Fruit fly (Drosophila melanogaster): ENCODE measurements around the gene Eig71Ea.

Eig71Ea gene

DNA sequence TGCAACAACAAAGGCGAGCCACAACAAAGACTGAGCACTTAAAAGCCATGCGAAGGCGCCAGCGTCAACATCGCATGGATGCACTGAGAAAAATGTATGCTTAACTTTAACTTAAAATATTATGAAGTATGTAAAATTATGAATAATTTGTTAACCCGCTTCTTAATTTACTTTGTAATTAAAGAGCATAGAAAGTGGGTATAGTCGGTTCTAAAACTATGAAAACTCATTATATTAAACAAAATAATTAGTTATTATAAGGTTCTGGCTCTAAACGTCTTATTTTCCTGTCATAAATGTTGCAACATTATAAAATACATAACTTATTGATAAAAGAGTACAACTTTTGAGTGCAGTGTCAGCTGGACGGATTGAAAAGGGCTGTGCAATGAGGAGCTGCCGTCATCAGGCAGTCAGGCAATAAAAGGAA, 7.9 kb downstream of the Eig71Ea start (continued):
- TF ChIP-seq eg (GFP tag; IDR thresholded peaks at IDR 0.05) = no peak
- peak; percentile 64 for TF ChIP-seq topi (GFP tag; optimal IDR thresholded peaks at IDR 0.05)
- peak; percentile 29 for TF ChIP-seq CG6808 (GFP tag; optimal IDR thresholded peaks at IDR 0.05)
- TF ChIP-seq CG11294 (GFP tag; IDR thresholded peaks at IDR 0.05) = no peak
- peak; percentile 53 for TF ChIP-seq Sox102F (GFP tag; optimal IDR thresholded peaks at IDR 0.05)
- peak; percentile 38; the same call in 1 of the 3 replicates for TF ChIP-seq CG8119 (GFP tag; IDR thresholded peaks at IDR 0.05)
- TF ChIP-seq CG11762 (GFP tag; optimal IDR thresholded peaks at IDR 0.05; ENCODE audit: insufficient read depth) = peak; percentile 43
- TF ChIP-seq CG32006 (GFP tag; optimal IDR thresholded peaks at IDR 0.05) = peak; percentile 51
- peak; percentile 38 for TF ChIP-seq CG31627 (GFP tag; optimal IDR thresholded peaks at IDR 0.05)
- peak in 1 of 2 experiments; percentile 51 for TF ChIP-seq ss (GFP tag; optimal IDR thresholded peaks at IDR 0.05)
- TF ChIP-seq Eip78C (GFP tag) = peak; percentile 75
- TF ChIP-seq spab (GFP tag; optimal IDR thresholded peaks at IDR 0.05) = peak; percentile 29
- TF ChIP-seq pdm3 (GFP tag; optimal IDR thresholded peaks at IDR 0.05) = peak; percentile 44
- peak; percentile 23 for TF ChIP-seq CG34406 (GFP tag; optimal IDR thresholded peaks at IDR 0.05)
- peak; percentile 65 for TF ChIP-seq Met (GFP tag; optimal IDR thresholded peaks at IDR 0.05)
- TF ChIP-seq svp (GFP tag) = peak; percentile 73
- peak; percentile 17 for TF ChIP-seq dsx (GFP tag; optimal IDR thresholded peaks at IDR 0.05; ENCODE audit: poor library complexity, severe bottlenecking)
- peak; percentile 31 for TF ChIP-seq acj6 (GFP tag; optimal IDR thresholded peaks at IDR 0.05)
- TF ChIP-seq Lpt (GFP tag; optimal IDR thresholded peaks at IDR 0.05) = peak; percentile 32
- TF ChIP-seq fkh (GFP tag; optimal IDR thresholded peaks at IDR 0.05) = no peak
- TF ChIP-seq CG6276 (GFP tag; optimal IDR thresholded peaks at IDR 0.05) = no peak
- TF ChIP-seq CG3919 (GFP tag; optimal IDR thresholded peaks at IDR 0.05) = peak; percentile 63
- TF ChIP-seq Ets21C (GFP tag; optimal IDR thresholded peaks at IDR 0.05) = peak; percentile 3
- TF ChIP-seq Blimp-1 (GFP tag; optimal IDR thresholded peaks at IDR 0.05) = peak; percentile 49
- TF ChIP-seq net (GFP tag; optimal IDR thresholded peaks at IDR 0.05) = peak; percentile 5
- TF ChIP-seq CG16779 (tag; optimal IDR thresholded peaks at IDR 0.05) = no peak
- no peak for TF ChIP-seq Hr38 (GFP tag; optimal IDR thresholded peaks at IDR 0.05)

DNA sequence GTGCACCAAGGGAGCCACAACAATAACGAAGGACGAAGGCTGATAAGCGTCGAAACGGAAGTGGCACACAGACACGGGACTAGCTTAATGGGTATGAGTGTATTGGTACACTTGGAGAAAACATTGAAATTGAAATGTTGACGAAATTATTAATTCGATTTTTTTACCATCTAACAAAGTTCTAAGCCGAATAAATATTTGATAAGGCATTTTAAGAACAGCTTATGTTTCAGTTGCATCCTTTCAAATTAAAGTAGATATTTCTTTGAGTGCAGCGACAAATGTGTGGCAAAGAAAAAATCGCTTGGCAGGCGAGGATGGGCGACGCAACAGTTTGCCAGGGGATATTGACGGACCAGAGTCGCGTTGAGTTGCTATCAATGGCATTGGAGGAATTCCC, 9.5 kb downstream of the Eig71Ea start:
- TF ChIP-seq dac (GFP tag; optimal IDR thresholded peaks at IDR 0.05) (no peak), CG31627 (GFP tag; optimal IDR thresholded peaks at IDR 0.05) (peak; percentile 4), CG8319 (GFP tag; optimal IDR thresholded peaks at IDR 0.05) (no peak), CG6792 (GFP tag; optimal IDR thresholded peaks at IDR 0.05) (no peak), lz (GFP tag; optimal IDR thresholded peaks at IDR 0.05) (peak; percentile 7), esn (GFP tag; optimal IDR thresholded peaks at IDR 0.05) (peak; percentile 12), CG3032 (tag; optimal IDR thresholded peaks at IDR 0.05) (no peak), CG34406 (GFP tag; optimal IDR thresholded peaks at IDR 0.05) (no peak), svp (GFP tag) (peak; percentile 39), Hr38 (GFP tag; optimal IDR thresholded peaks at IDR 0.05) (no peak), CG8119 (GFP tag; IDR thresholded peaks at IDR 0.05) (0 out of 3 replicates have a peak, but pooled peaks have one; percentile 17), achi (GFP tag; optimal IDR thresholded peaks at IDR 0.05) (no peak), CG8632 (GFP tag; optimal IDR thresholded peaks at IDR 0.05) (no peak), Eip78C (GFP tag) (no peak), Met (GFP tag; optimal IDR thresholded peaks at IDR 0.05) (peak; percentile 2), OdsH (GFP tag; optimal IDR thresholded peaks at IDR 0.05) (no peak), fkh (GFP tag; optimal IDR thresholded peaks at IDR 0.05) (no peak)

- no peak for TF ChIP-seq acj6 (GFP tag; optimal IDR thresholded peaks at IDR 0.05)
- TF ChIP-seq spab (GFP tag; optimal IDR thresholded peaks at IDR 0.05) = no peak
- no peak for TF ChIP-seq fd85E (GFP tag; optimal IDR thresholded peaks at IDR 0.05)
- TF ChIP-seq Eip78C (GFP tag) = no peak
- TF ChIP-seq CG32006 (GFP tag; optimal IDR thresholded peaks at IDR 0.05) = no peak
- TF ChIP-seq esn (GFP tag; optimal IDR thresholded peaks at IDR 0.05) = no peak
- TF ChIP-seq fkh (GFP tag; optimal IDR thresholded peaks at IDR 0.05) = no peak
- no peak for TF ChIP-seq Ets96B (tag; optimal IDR thresholded peaks at IDR 0.05)
- TF ChIP-seq OdsH (GFP tag; optimal IDR thresholded peaks at IDR 0.05) = no peak
- no peak for TF ChIP-seq Blimp-1 (GFP tag; optimal IDR thresholded peaks at IDR 0.05)
- no peak for TF ChIP-seq CG16779 (tag; optimal IDR thresholded peaks at IDR 0.05)
- no peak for TF ChIP-seq CG8119 (GFP tag; IDR thresholded peaks at IDR 0.05)
- TF ChIP-seq lz (GFP tag; optimal IDR thresholded peaks at IDR 0.05) = no peak
- TF ChIP-seq ss (GFP tag; optimal IDR thresholded peaks at IDR 0.05) = no peak
- no peak for TF ChIP-seq CG31627 (GFP tag; optimal IDR thresholded peaks at IDR 0.05)
- TF ChIP-seq achi (GFP tag; optimal IDR thresholded peaks at IDR 0.05) = no peak
- no peak for TF ChIP-seq CG15336 (GFP tag; IDR thresholded peaks at IDR 0.05)
Observed at dm6 chr3L:15638524-15638923, 10.9 kb downstream of the Eig71Ea start.

Data from whole organism, prepupa.